3 fruit fly cellular contexts compared by ENCODE assay signal in genomic region chr3R:26484511-26484910, dm6.
A peak's percentile ranks its signal among the peaks of the same experiment; 100 is the strongest.
TF ChIP-seq lines count a peak whose summit lies in the region.

No protein-coding gene starts in this region.

TF ChIP-seq in whole organism, prepupa, 60 proteins besides CTCF, POLR2A, EP300 and RAD21 (continues in another document):
- TF ChIP-seq CG16779 (tag; optimal IDR thresholded peaks at IDR 0.05; lab: Kevin White, UChicago) (no peak), CG15336 (GFP tag; IDR thresholded peaks at IDR 0.05; lab: Robert Waterston, UW) (peak; percentile 28; the same call in 1 of the 2 replicates), CG6792 (GFP tag; optimal IDR thresholded peaks at IDR 0.05; lab: Kevin White, UChicago) (peak; percentile 21), CG3919 (GFP tag; optimal IDR thresholded peaks at IDR 0.05; lab: Kevin White, UChicago) (peak; percentile 34), Hr39 (GFP tag; optimal IDR thresholded peaks at IDR 0.05; lab: Kevin White, UChicago) (peak; percentile 15), Ets96B (tag; optimal IDR thresholded peaks at IDR 0.05; lab: Kevin White, UChicago) (no peak), Hr4 (GFP tag; optimal IDR thresholded peaks at IDR 0.05; lab: Kevin White, UChicago) (peak; percentile 40), cyc (GFP tag; optimal IDR thresholded peaks at IDR 0.05; lab: Kevin White, UChicago) (peak; percentile 29), CG11902 (GFP tag; optimal IDR thresholded peaks at IDR 0.05; lab: Kevin White, UChicago) (peak; percentile 34), fd59A (GFP tag; optimal IDR thresholded peaks at IDR 0.05; lab: Kevin White, UChicago) (no peak), Sox14 (GFP tag; optimal IDR thresholded peaks at IDR 0.05; lab: Kevin White, UChicago) (peak; percentile 31), OdsH (GFP tag; optimal IDR thresholded peaks at IDR 0.05; lab: Kevin White, UChicago) (peak; percentile 55), CG1621 (tag; optimal IDR thresholded peaks at IDR 0.05; lab: Kevin White, UChicago) (no peak), Met (GFP tag; optimal IDR thresholded peaks at IDR 0.05; lab: Kevin White, UChicago) (peak; percentile 56), Sox15 (GFP tag; optimal IDR thresholded peaks at IDR 0.05; lab: Kevin White, UChicago) (peak; percentile 34), CG8319 (GFP tag; optimal IDR thresholded peaks at IDR 0.05; lab: Kevin White, UChicago) (peak; percentile 10), CG8632 (GFP tag; optimal IDR thresholded peaks at IDR 0.05; lab: Kevin White, UChicago) (peak; percentile 48), esn (GFP tag; optimal IDR thresholded peaks at IDR 0.05; lab: Kevin White, UChicago) (peak; percentile 56), CG4318 (GFP tag; optimal IDR thresholded peaks at IDR 0.05; lab: Kevin White, UChicago) (peak; percentile 14), CG6808 (GFP tag; optimal IDR thresholded peaks at IDR 0.05; lab: Kevin White, UChicago) (peak; percentile 13), Ets21C (GFP tag; optimal IDR thresholded peaks at IDR 0.05; lab: Kevin White, UChicago) (no peak), pdm3 (GFP tag; optimal IDR thresholded peaks at IDR 0.05; lab: Kevin White, UChicago) (peak; percentile 23), CG3032 (tag; optimal IDR thresholded peaks at IDR 0.05; lab: Kevin White, UChicago) (peak; percentile 14), dac (GFP tag; optimal IDR thresholded peaks at IDR 0.05; lab: Kevin White, UChicago) (peak; percentile 17), CG11294 (GFP tag; IDR thresholded peaks at IDR 0.05; lab: Robert Waterston, UW) (no peak), Eip78C (GFP tag; lab: Kevin White, UChicago) (peak; percentile 91), acj6 (GFP tag; optimal IDR thresholded peaks at IDR 0.05; lab: Kevin White, UChicago) (peak; percentile 39), eg (GFP tag; IDR thresholded peaks at IDR 0.05; lab: Robert Waterston, UW) (no peak), salr (GFP tag; optimal IDR thresholded peaks at IDR 0.05; lab: Kevin White, UChicago) (no peak), topi (GFP tag; optimal IDR thresholded peaks at IDR 0.05; lab: Kevin White, UChicago) (peak; percentile 40), Lpt (GFP tag; optimal IDR thresholded peaks at IDR 0.05; lab: Kevin White, UChicago) (peak; percentile 23)

TF ChIP-seq in whole organism, pupa, 21 proteins besides CTCF, POLR2A, EP300 and RAD21:
- TF ChIP-seq CG8159 (tag; optimal IDR thresholded peaks at IDR 0.05; lab: Kevin White, UChicago) (peak; percentile 19), rn (GFP tag; IDR thresholded peaks at IDR 0.05; lab: Robert Waterston, UW) (no peak), Snoo (tag; optimal IDR thresholded peaks at IDR 0.05; lab: Kevin White, UChicago) (peak; percentile 15), CG32121 (GFP tag; IDR thresholded peaks at IDR 0.05; lab: Robert Waterston, UW) (no peak), CG15710 (tag; optimal IDR thresholded peaks at IDR 0.05; lab: Kevin White, UChicago) (peak; percentile 3), Pif1B (GFP tag; optimal IDR thresholded peaks at IDR 0.05; lab: Kevin White, UChicago) (peak; percentile 35), D1 (tag; optimal IDR thresholded peaks at IDR 0.05; lab: Kevin White, UChicago) (no peak), CG17806 (tag; optimal IDR thresholded peaks at IDR 0.05; lab: Kevin White, UChicago) (peak; percentile 22), Pif1A (GFP tag; optimal IDR thresholded peaks at IDR 0.05; lab: Kevin White, UChicago) (peak; percentile 4), CG13204 (GFP tag; optimal IDR thresholded peaks at IDR 0.05; lab: Kevin White, UChicago) (no peak), CG4496 (GFP tag; IDR thresholded peaks at IDR 0.05; lab: Robert Waterston, UW) (0 out of 3 replicates have a peak, but pooled peaks have one; percentile 18), gl (tag; optimal IDR thresholded peaks at IDR 0.05; lab: Kevin White, UChicago) (no peak), CG8301 (tag; optimal IDR thresholded peaks at IDR 0.05; lab: Kevin White, UChicago) (peak; percentile 0), CG9948 (tag; optimal IDR thresholded peaks at IDR 0.05; lab: Kevin White, UChicago) (peak; percentile 23), CG14655 (GFP tag; optimal IDR thresholded peaks at IDR 0.05; lab: Kevin White, UChicago) (peak; percentile 42)

TF ChIP-seq in whole organism, wandering third instar larva, 38 proteins besides CTCF, POLR2A, EP300 and RAD21:
- no peak for TF ChIP-seq lola (GFP tag; optimal IDR thresholded peaks at IDR 0.05; lab: Kevin White, UChicago)
- TF ChIP-seq Dif (GFP tag; optimal IDR thresholded peaks at IDR 0.05; lab: Kevin White, UChicago; ENCODE audit: partially characterized antibody): no peak
- TF ChIP-seq psq (GFP tag; optimal IDR thresholded peaks at IDR 0.05; lab: Kevin White, UChicago): peak; percentile 13
- no peak for TF ChIP-seq dl (GFP tag; optimal IDR thresholded peaks at IDR 0.05; lab: Kevin White, UChicago; ENCODE audit: insufficient read depth in 1 of 2, partially characterized antibody in 2 of 2)
- TF ChIP-seq h (GFP tag; optimal IDR thresholded peaks at IDR 0.05; lab: Kevin White, UChicago): peak; percentile 41
- TF ChIP-seq br (GFP tag; optimal IDR thresholded peaks at IDR 0.05; lab: Kevin White, UChicago): peak; percentile 5
- peak; percentile 19 for TF ChIP-seq HLH106 (tag; optimal IDR thresholded peaks at IDR 0.05; lab: Kevin White, UChicago)
- TF ChIP-seq OdsH (GFP tag; optimal IDR thresholded peaks at IDR 0.05; lab: Kevin White, UChicago): no peak
- peak in 1 of 2 experiments; percentile 24 for TF ChIP-seq foxo (GFP tag; optimal IDR thresholded peaks at IDR 0.05; lab: Kevin White, UChicago)
- peak; percentile 46 for TF ChIP-seq fru (GFP tag; optimal IDR thresholded peaks at IDR 0.05; lab: Kevin White, UChicago)
TF ChIP-seq in whole organism, wandering third instar larva: peak in this region for 6.

Comparison
In these comparisons a context has a peak if more than half of its experiments do, and no peak if none do; other contexts are left out.
1. Of the 1 proteins assayed by ChIP-seq in both whole organism, prepupa and whole organism, wandering third instar larva: peak only in whole organism, prepupa: OdsH; only in whole organism, wandering third instar larva: none; in both: none; in neither: 0.